Worm (Caenorhabditis elegans): Measurements from ENCODE around the gene cbd-1.
"Not testable (repeated sequence)": the region's sequence is repeated elsewhere in the genome, so short reads cannot be mapped to it uniquely, and the experiment has no call there.

ce11 chrIV:11406127-11406526 lies 33.3 kb downstream of the cbd-1 start:
- TF ChIP-seq ama-1 (optimal IDR thresholded peaks at IDR 0.05) (peak; percentile 83), aly-1 (tag; optimal IDR thresholded peaks at IDR 0.05) (peak; percentile 81)
- TF ChIP-seq ets-7 (tag; optimal IDR thresholded peaks at IDR 0.05); scrt-1 (GFP tag; IDR thresholded peaks at IDR 0.05); hmbx-1 (tag; optimal IDR thresholded peaks at IDR 0.05); ceh-36 (tag; optimal IDR thresholded peaks at IDR 0.05); hmg-4 (GFP tag; optimal IDR thresholded peaks at IDR 0.05); F13C5.2 (tag; optimal IDR thresholded peaks at IDR 0.05); flt-1 (GFP tag; IDR thresholded peaks at IDR 0.05); hnd-1 (tag; optimal IDR thresholded peaks at IDR 0.05); pes-1 (GFP tag; IDR thresholded peaks at IDR 0.05); B0310.2 (tag; optimal IDR thresholded peaks at IDR 0.05): not testable (repeated sequence)
